Worm (Caenorhabditis elegans) whole organism, L2 larva: Measurements from ENCODE around the gene F56D6.22.

ENCODE experiments used
- F13H6.1 ChIP-seq: sonication (generic microtip); optimal IDR thresholded peaks from 2 replicates; lab custom pipeline; 2016; ENCODE audit warnings: missing genetic modification characterization, missing compliant biosample characterization
- R02D3.7 ChIP-seq: fragments of 150-350 bp; optimal IDR thresholded peaks from 2 replicates; lab custom pipeline; 2014; ENCODE audit warnings: missing biosample characterization, missing genetic modification characterization
- blmp-1 ChIP-seq: sonication (generic microtip); optimal IDR thresholded peaks from 2 replicates; lab custom pipeline; 2017; ENCODE audit warnings: missing genetic modification characterization, mild to moderate bottlenecking, missing compliant biosample characterization, antibody characterized with exemption, moderate library complexity; ENCODE audit not compliant: insufficient read depth
- egl-27 ChIP-seq: sonication (generic microtip); optimal IDR thresholded peaks from 3 replicates; lab custom pipeline; 2017; ENCODE audit warnings: missing biosample characterization, missing genetic modification reagents, missing genetic modification characterization
- nhr-10 ChIP-seq: sonication (generic microtip); optimal IDR thresholded peaks from 2 replicates; lab custom pipeline; 2017; ENCODE audit warnings: missing biosample characterization, missing genetic modification characterization
- nhr-11 ChIP-seq: fragments of 150-350 bp; optimal IDR thresholded peaks from 2 replicates; lab custom pipeline; 2014; ENCODE audit warnings: missing biosample characterization, missing genetic modification characterization
- unc-39 ChIP-seq: fragments of 150-350 bp; optimal IDR thresholded peaks from 2 replicates; lab custom pipeline; 2014; ENCODE audit warnings: missing biosample characterization, missing genetic modification characterization
- unc-62 ChIP-seq: fragments of 150-350 bp; optimal IDR thresholded peaks from 2 replicates; lab custom pipeline; 2014; ENCODE audit warnings: missing biosample characterization, missing genetic modification reagents, missing genetic modification characterization
- ztf-11 ChIP-seq: sonication (generic microtip); optimal IDR thresholded peaks from 2 replicates; lab custom pipeline; 2017; ENCODE audit warnings: missing biosample characterization, missing genetic modification characterization

- TF ChIP-seq unc-39, result no peak
- no peak for TF ChIP-seq R02D3.7 (tag; lab: Kevin White, UChicago)
- TF ChIP-seq nhr-10 (tag; lab: Kevin White, UChicago), result no peak
- TF ChIP-seq nhr-11 (tag; lab: Kevin White, UChicago), result no peak
- no peak for TF ChIP-seq F13H6.1 (tag; lab: Kevin White, UChicago)
- TF ChIP-seq blmp-1 (tag; lab: Kevin White, UChicago), result no peak
- TF ChIP-seq unc-62 (GFP tag; lab: Kevin White, UChicago), result no peak
- no peak for TF ChIP-seq egl-27 (tag; lab: Kevin White, UChicago)
- TF ChIP-seq ztf-11 (tag; lab: Kevin White, UChicago), result no peak
Measured at ce11 chrIV:3909114-3909513, 1.7 kb upstream of the F56D6.22 start, which contains the start of gene F56D6.13.
